Worm (Caenorhabditis elegans) whole organism, early embryonic: ENCODE results near the gene rps-21.

Source experiments
- B0310.2 ChIP-seq: sonication (generic microtip); optimal IDR thresholded peaks from 2 replicates; lab custom pipeline; 2016; ENCODE audit warnings: mild to moderate bottlenecking, missing genetic modification characterization, missing compliant biosample characterization
- F13C5.2 ChIP-seq: sonication (generic microtip); optimal IDR thresholded peaks from 2 replicates; lab custom pipeline; 2017; ENCODE audit warnings: mild to moderate bottlenecking, missing genetic modification characterization, inconsistent platforms, missing compliant biosample characterization
- aly-1 ChIP-seq: sonication (generic microtip); optimal IDR thresholded peaks from 2 replicates; lab custom pipeline; 2016; ENCODE audit warnings: missing genetic modification characterization, missing compliant biosample characterization
- ama-1 ChIP-seq: fragments of 150-350 bp; optimal IDR thresholded peaks from 2 replicates; lab custom pipeline; 2014
- ceh-13 ChIP-seq: fragments of 200-800 bp; sonication (Bioruptor generic); optimal IDR thresholded peaks from 2 replicates; lab custom pipeline; 2018; ENCODE audit warnings: mild to moderate bottlenecking, missing genetic modification characterization, missing compliant biosample characterization
- ceh-36 ChIP-seq: sonication (generic microtip); optimal IDR thresholded peaks from 2 replicates; lab custom pipeline; 2016; ENCODE audit warnings: missing genetic modification characterization, inconsistent platforms, missing compliant biosample characterization
- flt-1 ChIP-seq: fragments of 200-800 bp; sonication (Bioruptor generic); IDR thresholded peaks from 2 replicates; pipeline ENCODE4 v1.3.6; 2022; ENCODE audit warnings: missing genetic modification characterization, missing compliant biosample characterization
- hmbx-1 ChIP-seq: sonication (generic microtip); optimal IDR thresholded peaks from 2 replicates; lab custom pipeline; 2016; ENCODE audit warnings: mild to moderate bottlenecking, missing genetic modification characterization, missing compliant biosample characterization
- hmg-4 ChIP-seq: fragments of 200-800 bp; sonication (Bioruptor generic); optimal IDR thresholded peaks from 2 replicates; lab custom pipeline; 2018; ENCODE audit warnings: mild to moderate bottlenecking, missing genetic modification characterization, missing compliant biosample characterization
- hnd-1 ChIP-seq: sonication (generic microtip); optimal IDR thresholded peaks from 2 replicates; lab custom pipeline; 2016; ENCODE audit warnings: missing genetic modification characterization, missing compliant biosample characterization
- pes-1 ChIP-seq: fragments of 200-800 bp; sonication (Bioruptor generic); IDR thresholded peaks from 2 replicates; pipeline ENCODE4 v1.3.6; 2022; ENCODE audit warnings: missing genetic modification reagents, missing genetic modification characterization, missing compliant biosample characterization
- scrt-1 ChIP-seq: fragments of 200-800 bp; sonication (Bioruptor generic); IDR thresholded peaks from 2 replicates; pipeline ENCODE4 v1.3.6; 2022; ENCODE audit warnings: missing genetic modification characterization, missing compliant biosample characterization
- sea-1 ChIP-seq: fragments of 200-800 bp; sonication (Bioruptor generic); conservative IDR thresholded peaks from 2 replicates; pipeline ENCODE4 v1.3.6; 2022; ENCODE audit warnings: missing genetic modification characterization, missing compliant biosample characterization

- TF ChIP-seq sea-1 (GFP tag; lab: Robert Waterston, UW) (no peak), aly-1 (tag; lab: Kevin White, UChicago) (no peak), hmg-4 (no peak), ama-1 (lab: Kevin White, UChicago) (no peak), ceh-36 (tag; lab: Kevin White, UChicago) (no peak), B0310.2 (no peak), ceh-13 (GFP tag; lab: Kevin White, UChicago) (no peak), pes-1 (no peak), hmbx-1 (tag; lab: Kevin White, UChicago) (no peak), hnd-1 (no peak), flt-1 (GFP tag; lab: Robert Waterston, UW) (no peak), F13C5.2 (tag; lab: Kevin White, UChicago) (no peak), scrt-1 (GFP tag; lab: Robert Waterston, UW) (no peak)
Measured at ce11 chrIII:7170090-7170489, 19.3 kb downstream of the rps-21 start.
